Fruit fly (Drosophila melanogaster): ENCODE results near the gene Odj.

dm6 chr3R:17801264-17801663 is 7.8 kb downstream of the Odj start, which contains the start of gene CG17803:
- TF ChIP-seq CG8478 (optimal IDR thresholded peaks at IDR 0.05) (no peak), CTCF (optimal IDR thresholded peaks at IDR 0.05) (no peak)

Measured in S2 (cell line).